Worm (Caenorhabditis elegans) whole organism, midembryonic: ENCODE measurements around the gene mak-2.

ENCODE experiments used
- ref-1 ChIP-seq: fragments of 200-800 bp; sonication (Bioruptor generic); conservative IDR thresholded peaks from 2 replicates; pipeline ENCODE4 v1.3.6; 2022; ENCODE audit warnings: missing genetic modification reagents, missing genetic modification characterization, missing compliant biosample characterization
- tab-1 ChIP-seq: fragments of 200-800 bp; sonication (Bioruptor generic); IDR thresholded peaks from 2 replicates; pipeline ENCODE4 v1.3.6; 2022; ENCODE audit warnings: missing genetic modification characterization, missing compliant biosample characterization
- ztf-29 ChIP-seq: fragments of 200-800 bp; sonication (Bioruptor generic); IDR thresholded peaks from 2 replicates; pipeline ENCODE4 v1.3.6; 2022; ENCODE audit warnings: missing genetic modification reagents, missing genetic modification characterization, missing compliant biosample characterization

DNA sequence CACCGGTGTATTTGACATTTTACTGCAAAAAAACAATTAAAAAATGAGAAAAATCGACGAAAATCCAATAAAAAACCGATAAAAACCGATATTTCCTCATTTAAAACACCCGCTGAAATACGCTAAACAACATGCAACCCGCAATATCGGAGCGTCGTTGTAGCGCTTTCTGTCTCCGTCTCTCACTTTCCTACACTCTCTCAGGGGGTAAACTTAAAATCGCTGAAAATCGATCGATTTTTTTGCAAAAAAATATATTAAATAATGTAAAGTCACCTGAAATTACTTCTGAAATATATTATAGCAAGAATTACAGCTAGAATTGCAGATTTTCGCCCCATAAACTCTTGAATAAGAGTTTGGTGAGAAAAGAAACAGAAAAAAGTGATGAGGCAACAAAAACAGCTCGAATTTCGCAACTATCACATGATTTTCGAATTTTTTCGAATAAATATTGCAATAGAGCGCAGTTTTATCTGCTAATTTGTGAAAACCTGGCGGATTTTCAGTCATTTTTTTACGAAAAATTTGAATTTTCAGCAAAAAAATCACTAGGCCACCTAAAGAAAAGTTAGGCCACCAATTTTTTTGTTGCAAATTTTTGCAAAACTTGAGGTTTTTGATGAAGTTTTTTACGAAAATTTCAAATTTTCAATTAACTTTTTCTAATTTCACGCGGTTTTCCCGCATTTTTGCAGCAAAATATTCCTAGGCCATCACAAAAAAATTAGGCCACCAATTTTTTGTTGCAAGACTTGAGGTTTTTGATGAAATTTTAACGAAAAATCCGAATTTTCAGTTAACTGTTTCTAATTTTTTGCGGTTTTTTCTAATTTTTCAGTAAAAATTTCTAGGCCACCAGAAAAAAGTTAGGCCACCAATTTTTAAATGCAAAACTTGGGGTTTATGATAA lies 30.5 kb upstream of the mak-2 start, which contains the start of the genes lem-4 and Y55F3BR.11:
- TF ChIP-seq ztf-29 (GFP tag; lab: Robert Waterston, UW) (no peak), ref-1 (no peak), tab-1 (GFP tag; lab: Robert Waterston, UW) (no peak)
